Fruit fly (Drosophila melanogaster) whole organism, embryonic: Measurements from ENCODE around the gene dUTPase.
A peak's percentile ranks its signal among the peaks of the same experiment; 100 is the strongest.

ENCODE experiments used
- Ada2b ChIP-seq: fragments of 200-800 bp; sonication (Bioruptor generic); IDR thresholded peaks from 2 replicates; pipeline ENCODE4 v1.3.6; 2022; ENCODE audit warnings: missing biosample characterization, missing genetic modification characterization
- Atf3 ChIP-seq: fragments of 200-800 bp; sonication (Bioruptor generic); optimal IDR thresholded peaks from 3 replicates; lab custom pipeline; 2016; ENCODE audit warnings: missing biosample characterization, missing genetic modification characterization
- CG1024 ChIP-seq: fragments of 200-800 bp; sonication (Bioruptor generic); IDR thresholded peaks from 2 replicates; pipeline ENCODE4 v1.3.6; 2022; ENCODE audit warnings: missing biosample characterization, missing genetic modification characterization
- CG11093 ChIP-seq: fragments of 200-800 bp; sonication (Bioruptor generic); IDR thresholded peaks from 3 replicates; pipeline ENCODE4 v1.3.6; 2022; ENCODE audit warnings: missing biosample characterization, missing genetic modification characterization
- CG12155 ChIP-seq: fragments of 200-800 bp; sonication (Bioruptor generic); optimal IDR thresholded peaks from 3 replicates; lab custom pipeline; 2016; ENCODE audit warnings: missing biosample characterization, missing genetic modification characterization
- CG12299 ChIP-seq: fragments of 200-800 bp; sonication (Bioruptor generic); optimal IDR thresholded peaks from 2 replicates; lab custom pipeline; 2018; ENCODE audit warnings: missing biosample characterization, mild to moderate bottlenecking, missing genetic modification characterization
- CG12391 ChIP-seq: fragments of 200-800 bp; sonication (Bioruptor generic); optimal IDR thresholded peaks from 3 replicates; lab custom pipeline; 2018; ENCODE audit warnings: missing biosample characterization, mild to moderate bottlenecking, missing genetic modification characterization, moderate library complexity
- CG12744 ChIP-seq: fragments of 200-800 bp; sonication (Bioruptor generic); optimal IDR thresholded peaks from 2 replicates; lab custom pipeline; 2016; ENCODE audit warnings: missing biosample characterization, missing genetic modification characterization
- CG14965 ChIP-seq: fragments of 200-800 bp; sonication (Bioruptor generic); optimal IDR thresholded peaks from 2 replicates; lab custom pipeline; 2016; ENCODE audit warnings: missing biosample characterization, missing genetic modification characterization, borderline replicate concordance
- CG15011 ChIP-seq: fragments of 200-800 bp; sonication (Bioruptor generic); optimal IDR thresholded peaks from 3 replicates; lab custom pipeline; 2018; ENCODE audit warnings: missing biosample characterization, mild to moderate bottlenecking, missing genetic modification characterization
- CG1603 ChIP-seq: fragments of 200-800 bp; sonication (Bioruptor generic); optimal IDR thresholded peaks from 2 replicates; lab custom pipeline; 2019; ENCODE audit warnings: missing biosample characterization, mild to moderate bottlenecking, missing genetic modification characterization, moderate library complexity
- CG30431 ChIP-seq: fragments of 200-800 bp; sonication (Bioruptor generic); optimal IDR thresholded peaks from 2 replicates; lab custom pipeline; 2017; ENCODE audit warnings: missing biosample characterization, missing genetic modification characterization
- CG3163 ChIP-seq: fragments of 200-800 bp; sonication (Bioruptor generic); optimal IDR thresholded peaks from 3 replicates; lab custom pipeline; 2016; ENCODE audit warnings: missing biosample characterization, missing genetic modification characterization
- CG33213 ChIP-seq: fragments of 200-800 bp; sonication (Bioruptor generic); optimal IDR thresholded peaks from 3 replicates; lab custom pipeline; 2016; ENCODE audit warnings: missing biosample characterization, missing genetic modification characterization
- CG34422 ChIP-seq: fragments of 200-800 bp; sonication (Bioruptor generic); IDR thresholded peaks from 3 replicates; pipeline ENCODE4 v1.3.6; 2022; ENCODE audit warnings: missing biosample characterization, missing genetic modification characterization
- CG4360 ChIP-seq: fragments of 200-800 bp; sonication (Bioruptor generic); IDR thresholded peaks from 2 replicates; pipeline ENCODE4 v1.3.6; 2022; ENCODE audit warnings: missing biosample characterization, missing genetic modification characterization
- CG4854 ChIP-seq: fragments of 200-800 bp; sonication (Bioruptor generic); optimal IDR thresholded peaks from 2 replicates; lab custom pipeline; 2016; ENCODE audit warnings: missing biosample characterization, missing genetic modification characterization, inconsistent platforms
- Deaf1 ChIP-seq: fragments of 200-800 bp; optimal IDR thresholded peaks from 3 replicates; lab custom pipeline; 2019; ENCODE audit warnings: missing biosample characterization, mild to moderate bottlenecking, missing genetic modification characterization, moderate library complexity
- H2.0 ChIP-seq: fragments of 200-800 bp; sonication (Bioruptor generic); IDR thresholded peaks from 2 replicates; pipeline ENCODE4 v1.3.6; 2022; ENCODE audit warnings: missing biosample characterization, missing genetic modification characterization
- HmgZ ChIP-seq: fragments of 200-800 bp; sonication (Bioruptor generic); optimal IDR thresholded peaks from 2 replicates; lab custom pipeline; 2018; ENCODE audit warnings: missing biosample characterization, mild to moderate bottlenecking, missing genetic modification characterization
- Jarid2 ChIP-seq: fragments of 200-800 bp; sonication (Bioruptor generic); optimal IDR thresholded peaks from 3 replicates; lab custom pipeline; 2017; ENCODE audit warnings: mild to moderate bottlenecking, missing biosample characterization, missing genetic modification reagents, missing genetic modification characterization
- Usf ChIP-seq: fragments of 200-800 bp; sonication (Bioruptor generic); optimal IDR thresholded peaks from 2 replicates; lab custom pipeline; 2017; ENCODE audit warnings: missing genotype, missing biosample characterization, missing genetic modification characterization
- Xrp1 ChIP-seq: fragments of 200-800 bp; sonication (Bioruptor generic); IDR thresholded peaks from 2 replicates; pipeline ENCODE4 v1.3.6; 2022; ENCODE audit warnings: missing biosample characterization, missing genetic modification characterization
- amos ChIP-seq: fragments of 200-800 bp; sonication (Bioruptor generic); IDR thresholded peaks from 2 replicates; pipeline ENCODE4 v1.3.6; 2022; ENCODE audit warnings: missing biosample characterization, missing genetic modification characterization; ENCODE audit not compliant: partially characterized antibody
- bowl ChIP-seq: fragments of 200-800 bp; sonication (Bioruptor generic); IDR thresholded peaks from 2 replicates; pipeline ENCODE4 v1.3.6; 2022; ENCODE audit warnings: missing biosample characterization, missing genetic modification characterization
- bsh ChIP-seq, 2 experiments: fragments of 200-800 bp; sonication (Bioruptor generic); optimal IDR thresholded peaks; 2 replicates each; lab custom pipeline; 2017 to 2018; ENCODE audit warnings: mild to moderate bottlenecking in 2 of 2, missing biosample characterization in 2 of 2, missing genetic modification characterization in 2 of 2, moderate library complexity in 1 of 2
- chinmo ChIP-seq: fragments of 200-800 bp; sonication (Bioruptor generic); IDR thresholded peaks from 4 replicates; pipeline ENCODE4 v1.3.6; 2022; ENCODE audit warnings: missing biosample characterization, missing genetic modification characterization; ENCODE audit not compliant: partially characterized antibody
- crp ChIP-seq, 2 experiments: fragments of 200-800 bp; sonication (Bioruptor generic); optimal IDR thresholded peaks; 2 replicates in 1 of 2; 3 replicates in 1 of 2; lab custom pipeline; 2017; ENCODE audit warnings: missing biosample characterization in 2 of 2, missing genetic modification characterization in 2 of 2, mild to moderate bottlenecking in 1 of 2, moderate library complexity in 1 of 2
- da ChIP-seq: fragments of 200-800 bp; sonication (Bioruptor generic); optimal IDR thresholded peaks from 2 replicates; lab custom pipeline; 2016; ENCODE audit warnings: missing biosample characterization, missing genetic modification characterization
- dmrt11E ChIP-seq: fragments of 200-800 bp; sonication (Bioruptor generic); optimal IDR thresholded peaks from 3 replicates; lab custom pipeline; 2018; ENCODE audit warnings: missing biosample characterization, mild to moderate bottlenecking, missing genetic modification characterization, moderate library complexity
- dpn ChIP-seq, 2 experiments: fragments of 200-800 bp; sonication (Bioruptor generic); optimal IDR thresholded peaks; 3 replicates each; lab custom pipeline; 2016; ENCODE audit warnings: missing biosample characterization in 2 of 2, missing genetic modification characterization in 2 of 2
- esg ChIP-seq: fragments of 200-800 bp; sonication (Bioruptor generic); conservative IDR thresholded peaks from 2 replicates; pipeline ENCODE4 v1.3.6; 2022; ENCODE audit warnings: missing biosample characterization, missing genetic modification characterization
- fd96Cb ChIP-seq: fragments of 200-800 bp; sonication (Bioruptor generic); optimal IDR thresholded peaks from 2 replicates; lab custom pipeline; 2018; ENCODE audit warnings: missing biosample characterization, mild to moderate bottlenecking, missing genetic modification characterization, moderate library complexity
- gro ChIP-seq: fragments of 200-800 bp; sonication (Bioruptor generic); optimal IDR thresholded peaks from 2 replicates; lab custom pipeline; 2016; ENCODE audit warnings: missing biosample characterization, missing genetic modification characterization
- hth ChIP-seq: fragments of >200 bp; optimal IDR thresholded peaks from 2 replicates; lab custom pipeline; 2017; ENCODE audit warnings: inconsistent platforms
- jing ChIP-seq: fragments of 200-800 bp; sonication (Bioruptor generic); optimal IDR thresholded peaks from 2 replicates; lab custom pipeline; 2018; ENCODE audit warnings: missing biosample characterization, mild to moderate bottlenecking, missing genetic modification characterization
- kah ChIP-seq: fragments of 200-800 bp; sonication (Bioruptor generic); optimal IDR thresholded peaks from 2 replicates; lab custom pipeline; 2018; ENCODE audit warnings: missing biosample characterization, mild to moderate bottlenecking, missing genetic modification characterization
- lab ChIP-seq: fragments of 200-800 bp; sonication (Bioruptor generic); optimal IDR thresholded peaks from 3 replicates; lab custom pipeline; 2017; ENCODE audit warnings: missing biosample characterization, missing genetic modification characterization, mild to moderate bottlenecking, moderate library complexity, missing genetic modification reagents
- phol ChIP-seq: fragments of 200-800 bp; sonication (Bioruptor generic); optimal IDR thresholded peaks from 3 replicates; lab custom pipeline; 2018; ENCODE audit warnings: missing biosample characterization, mild to moderate bottlenecking, missing genetic modification characterization, moderate library complexity
- pnt ChIP-seq: fragments of 200-800 bp; sonication (Bioruptor generic); optimal IDR thresholded peaks from 3 replicates; lab custom pipeline; 2016; ENCODE audit warnings: missing biosample characterization, missing genetic modification characterization
- prd ChIP-seq, 3 experiments: fragments of >200 bp in 2 of 3; fragments of 200-800 bp in 1 of 3; sonication (Bioruptor generic) in 1 of 3; optimal IDR thresholded peaks in 2 of 3; IDR thresholded peaks in 1 of 3; 2 replicates in 2 of 3; 3 replicates in 1 of 3; pipeline versions ENCODE4 v1.3.6 to Lab custom; 2017 to 2022; ENCODE audit warnings: missing biosample characterization in 1 of 3, missing genetic modification characterization in 1 of 3
- pzg ChIP-seq: fragments of 200-800 bp; sonication (Bioruptor generic); optimal IDR thresholded peaks from 3 replicates; lab custom pipeline; 2018; ENCODE audit warnings: missing biosample characterization, mild to moderate bottlenecking, missing genetic modification characterization, moderate library complexity
- ranshi ChIP-seq: fragments of 200-800 bp; sonication (Bioruptor generic); IDR thresholded peaks from 2 replicates; pipeline ENCODE4 v1.3.6; 2022; ENCODE audit warnings: missing biosample characterization, missing genetic modification characterization
- repo ChIP-seq: fragments of 200-800 bp; sonication (Bioruptor generic); optimal IDR thresholded peaks from 2 replicates; lab custom pipeline; 2016; ENCODE audit warnings: missing biosample characterization, missing genetic modification characterization
- schlank ChIP-seq: fragments of 200-800 bp; sonication (Bioruptor generic); optimal IDR thresholded peaks from 2 replicates; lab custom pipeline; 2018; ENCODE audit warnings: missing biosample characterization, mild to moderate bottlenecking, missing genetic modification characterization
- sd ChIP-seq: fragments of 200-800 bp; sonication (Bioruptor generic); optimal IDR thresholded peaks from 3 replicates; lab custom pipeline; 2018; ENCODE audit warnings: missing biosample characterization, mild to moderate bottlenecking, missing genetic modification characterization, moderate library complexity
- sr ChIP-seq: fragments of 200-800 bp; sonication (Bioruptor generic); IDR thresholded peaks from 3 replicates; pipeline ENCODE4 v1.3.6; 2022; ENCODE audit warnings: missing biosample characterization, missing genetic modification characterization
- tgo ChIP-seq: fragments of 200-800 bp; sonication (Bioruptor generic); IDR thresholded peaks from 3 replicates; pipeline ENCODE4 v1.3.6; 2022; ENCODE audit warnings: missing biosample characterization, missing genetic modification characterization
- tna ChIP-seq: fragments of 200-800 bp; sonication (Bioruptor generic); IDR thresholded peaks from 2 replicates; pipeline ENCODE4 v1.3.6; 2022; ENCODE audit warnings: missing biosample characterization, missing genetic modification characterization; ENCODE audit not compliant: partially characterized antibody
- twi ChIP-seq: fragments of 200-800 bp; optimal IDR thresholded peaks from 2 replicates; lab custom pipeline; 2019; ENCODE audit warnings: missing biosample characterization, mild to moderate bottlenecking, missing genetic modification characterization, moderate library complexity

Gene dUTPase

DNA sequence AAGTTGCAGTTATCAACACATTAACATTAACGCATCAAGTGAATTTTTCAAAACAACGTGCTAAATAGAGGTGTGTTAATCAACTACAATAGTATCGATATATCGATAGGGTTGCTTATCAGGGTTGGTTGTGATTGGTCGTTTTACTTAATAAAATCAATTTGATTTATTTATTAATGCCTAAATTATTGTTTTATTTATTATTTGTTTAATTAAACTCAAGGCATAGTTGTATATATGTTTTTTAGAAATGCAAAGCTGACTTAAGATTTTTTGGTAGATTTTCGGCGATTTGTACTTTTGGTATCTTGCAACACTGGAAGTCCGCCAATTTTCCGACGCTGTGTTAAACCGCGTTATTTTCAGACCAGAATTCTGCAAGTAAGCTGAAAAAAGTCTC is at the start of gene dUTPase, which contains the start of gene Art8 (continued):
- TF ChIP-seq CG1024 (GFP tag; lab: Robert Waterston, UW) (0 out of 2 replicates have a peak, but pooled peaks have one; percentile 34), prd (optimal IDR thresholded peaks at IDR 0.05; lab: Kevin White, UChicago) (no peak), prd (GFP tag; IDR thresholded peaks at IDR 0.05; lab: Robert Waterston, UW) (peak; percentile 76), CG33213 (GFP tag; lab: Kevin White, UChicago) (peak; percentile 26), sr (GFP tag; lab: Robert Waterston, UW) (no peak), Ada2b (GFP tag; lab: Robert Waterston, UW) (peak; percentile 61), CG11093 (GFP tag; lab: Robert Waterston, UW) (no peak), ranshi (GFP tag; lab: Robert Waterston, UW) (peak; percentile 53), fd96Cb (tag; lab: Kevin White, UChicago) (peak; percentile 34), sd (tag; lab: Kevin White, UChicago) (no peak), amos (GFP tag; lab: Robert Waterston, UW) (peak; percentile 87), Jarid2 (GFP tag; lab: Kevin White, UChicago) (no peak), CG30431 (GFP tag; lab: Kevin White, UChicago) (peak; percentile 25), CG12744 (GFP tag; lab: Kevin White, UChicago) (peak; percentile 30), CG1603 (peak; percentile 30), dpn (GFP tag; optimal IDR thresholded peaks at IDR 0.05; lab: Kevin White, UChicago) (peak; percentile 50 to 84), CG34422 (GFP tag; lab: Robert Waterston, UW) (peak; percentile 67; the same call in 2 of the 3 replicates), repo (GFP tag; lab: Kevin White, UChicago) (no peak), kah (GFP tag; lab: Kevin White, UChicago) (no peak), phol (tag; lab: Kevin White, UChicago) (peak; percentile 80), esg (GFP tag; lab: Robert Waterston, UW) (0 out of 2 replicates have a peak, but pooled peaks have one; percentile 34), schlank (tag; lab: Kevin White, UChicago) (no peak), Deaf1 (tag; lab: Kevin White, UChicago) (no peak), crp (GFP tag; optimal IDR thresholded peaks at IDR 0.05; lab: Kevin White, UChicago) (no peak), dmrt11E (tag; lab: Kevin White, UChicago) (peak; percentile 68), gro (GFP tag; lab: Kevin White, UChicago) (no peak), tna (GFP tag; lab: Robert Waterston, UW) (peak; percentile 48; the same call in 1 of the 2 replicates), CG12391 (peak; percentile 93), H2.0 (GFP tag; lab: Robert Waterston, UW) (peak; percentile 53), hth (lab: Kevin White, UChicago) (no peak), jing (GFP tag; lab: Kevin White, UChicago) (no peak), Xrp1 (peak; percentile 80), lab (no peak), tgo (GFP tag; lab: Robert Waterston, UW) (peak; percentile 42), pzg (GFP tag; lab: Kevin White, UChicago) (peak; percentile 82), CG12155 (peak; percentile 76), bowl (no peak), CG4854 (peak; percentile 59), CG15011 (GFP tag; lab: Kevin White, UChicago) (peak; percentile 5), HmgZ (tag; lab: Kevin White, UChicago) (peak; percentile 59), CG14965 (GFP tag; lab: Kevin White, UChicago) (no peak), bsh (GFP tag; optimal IDR thresholded peaks at IDR 0.05; lab: Kevin White, UChicago) (peak in 1 of 2 experiments; percentile 70), CG12299 (peak; percentile 51), pnt (GFP tag; lab: Kevin White, UChicago) (no peak), chinmo (GFP tag; lab: Robert Waterston, UW) (0 out of 4 replicates have a peak, but pooled peaks have one; percentile 32), Atf3 (GFP tag; lab: Kevin White, UChicago) (no peak), Usf (GFP tag; lab: Kevin White, UChicago) (no peak), CG3163 (GFP tag; lab: Kevin White, UChicago) (no peak), CG4360 (GFP tag; lab: Robert Waterston, UW) (no peak), twi (tag; lab: Kevin White, UChicago) (peak; percentile 38), da (no peak)
